Worm (Caenorhabditis elegans) whole organism, young adult: ENCODE measurements around the gene H20E11.1.
A peak's percentile ranks its signal among the peaks of the same experiment; 100 is the strongest.

Experiments
- C17E4.6 ChIP-seq: fragments of 200-800 bp; sonication (Bioruptor generic); IDR thresholded peaks from 2 replicates; pipeline ENCODE4 v1.3.6; 2022; ENCODE audit warnings: missing genetic modification reagents, missing genetic modification characterization, missing compliant biosample characterization
- D2030.7 ChIP-seq: fragments of 200-800 bp; sonication (Bioruptor generic); IDR thresholded peaks from 2 replicates; pipeline ENCODE4 v1.3.6; 2022; ENCODE audit warnings: missing genetic modification reagents, missing genetic modification characterization, missing compliant biosample characterization
- F22D6.2 ChIP-seq: sonication (generic microtip); optimal IDR thresholded peaks from 2 replicates; lab custom pipeline; 2016; ENCODE audit warnings: mild to moderate bottlenecking, missing genetic modification characterization, missing compliant biosample characterization
- F55B11.4 ChIP-seq: sonication (generic microtip); optimal IDR thresholded peaks from 2 replicates; lab custom pipeline; 2016; ENCODE audit warnings: missing compliant biosample characterization, missing genetic modification characterization, borderline replicate concordance; ENCODE audit not compliant: insufficient read depth
- Y53F4B.3 ChIP-seq: fragments of 200-800 bp; sonication (Bioruptor generic); IDR thresholded peaks from 2 replicates; pipeline ENCODE4 v1.3.6; 2022; ENCODE audit warnings: missing genetic modification reagents, missing genetic modification characterization, missing compliant biosample characterization
- ZK185.1 ChIP-seq: sonication (generic microtip); optimal IDR thresholded peaks from 2 replicates; lab custom pipeline; 2016; ENCODE audit warnings: mild to moderate bottlenecking, missing genetic modification characterization, missing compliant biosample characterization; ENCODE audit not compliant: poor library complexity, severe bottlenecking
- akir-1 ChIP-seq: fragments of 200-800 bp; sonication (Bioruptor generic); optimal IDR thresholded peaks from 2 replicates; lab custom pipeline; 2018; ENCODE audit warnings: mild to moderate bottlenecking, missing genetic modification characterization, moderate library complexity, missing compliant biosample characterization
- attf-6 ChIP-seq: fragments of 200-800 bp; sonication (Bioruptor generic); IDR thresholded peaks from 2 replicates; pipeline ENCODE4 v1.3.6; 2022; ENCODE audit warnings: missing genetic modification reagents, missing genetic modification characterization, missing compliant biosample characterization
- ccch-3 ChIP-seq: fragments of 200-800 bp; sonication (Bioruptor generic); optimal IDR thresholded peaks from 2 replicates; lab custom pipeline; 2018; ENCODE audit warnings: mild to moderate bottlenecking, missing genetic modification characterization, missing compliant biosample characterization
- dpff-1 ChIP-seq: sonication (generic microtip); optimal IDR thresholded peaks from 2 replicates; lab custom pipeline; 2017; ENCODE audit warnings: mild to moderate bottlenecking, missing genetic modification characterization, missing compliant biosample characterization
- ets-4 ChIP-seq: fragments of 200-800 bp; sonication (Bioruptor generic); optimal IDR thresholded peaks from 2 replicates; lab custom pipeline; 2018; ENCODE audit warnings: mild to moderate bottlenecking, missing genetic modification characterization, missing compliant biosample characterization
- him-1 ChIP-seq: sonication (generic microtip); optimal IDR thresholded peaks from 2 replicates; lab custom pipeline; 2016; ENCODE audit warnings: missing genotype, missing genetic modification reagents, missing genetic modification characterization, missing compliant biosample characterization
- hrde-1 ChIP-seq: sonication (generic microtip); optimal IDR thresholded peaks from 2 replicates; lab custom pipeline; 2016; ENCODE audit warnings: missing genetic modification characterization, mild to moderate bottlenecking, missing compliant biosample characterization, moderate library complexity, missing genotype, missing genetic modification reagents, borderline replicate concordance
- let-607 ChIP-seq, 2 experiments: fragments of 200-800 bp in 1 of 2; sonication (Bioruptor generic) in 1 of 2; sonication (generic microtip) in 1 of 2; optimal IDR thresholded peaks; 2 replicates each; lab custom pipeline; 2016 to 2018; ENCODE audit warnings: mild to moderate bottlenecking in 2 of 2, missing compliant biosample characterization in 2 of 2, missing genetic modification characterization in 2 of 2, moderate library complexity in 2 of 2, missing genotype in 1 of 2
- lin-40 ChIP-seq: sonication (generic microtip); optimal IDR thresholded peaks from 2 replicates; lab custom pipeline; 2016; ENCODE audit warnings: missing genetic modification characterization, mild to moderate bottlenecking, missing compliant biosample characterization, missing genotype, missing genetic modification reagents
- lsl-1 ChIP-seq: fragments of 200-800 bp; sonication (Bioruptor generic); optimal IDR thresholded peaks from 2 replicates; lab custom pipeline; 2018; ENCODE audit warnings: mild to moderate bottlenecking, missing genetic modification characterization, moderate library complexity, missing compliant biosample characterization
- madf-6 ChIP-seq: fragments of 200-800 bp; sonication (Bioruptor generic); IDR thresholded peaks from 2 replicates; pipeline ENCODE4 v1.3.6; 2022; ENCODE audit warnings: missing genetic modification reagents, missing genetic modification characterization, missing compliant biosample characterization
- mxl-1 ChIP-seq: sonication (generic microtip); optimal IDR thresholded peaks from 2 replicates; lab custom pipeline; 2016; ENCODE audit warnings: missing genetic modification characterization, missing compliant biosample characterization
- nfya-1 ChIP-seq: sonication (generic microtip); optimal IDR thresholded peaks from 2 replicates; lab custom pipeline; 2017; ENCODE audit warnings: antibody characterized with exemption, missing compliant biosample characterization, missing genetic modification characterization, borderline replicate concordance; ENCODE audit not compliant: insufficient read depth
- nhr-80 ChIP-seq: sonication (generic microtip); optimal IDR thresholded peaks from 2 replicates; lab custom pipeline; 2016; ENCODE audit warnings: missing genetic modification characterization, missing compliant biosample characterization
- rcor-1 ChIP-seq: fragments of 200-800 bp; sonication (Bioruptor generic); IDR thresholded peaks from 2 replicates; pipeline ENCODE4 v1.3.6; 2022; ENCODE audit warnings: missing genetic modification reagents, missing genetic modification characterization, missing compliant biosample characterization
- repo-1 ChIP-seq: sonication (generic microtip); optimal IDR thresholded peaks from 2 replicates; lab custom pipeline; 2017; ENCODE audit warnings: mild to moderate bottlenecking, missing genetic modification characterization, missing compliant biosample characterization
- sdz-38 ChIP-seq: sonication (generic microtip); optimal IDR thresholded peaks from 2 replicates; lab custom pipeline; 2016; ENCODE audit warnings: missing genotype, missing genetic modification characterization, missing compliant biosample characterization
- sea-2 ChIP-seq: fragments of 200-800 bp; sonication (Bioruptor generic); IDR thresholded peaks from 2 replicates; pipeline ENCODE4 v1.3.6; 2022; ENCODE audit warnings: missing genetic modification characterization, missing compliant biosample characterization
- snpc-1.1 ChIP-seq: sonication (generic microtip); optimal IDR thresholded peaks from 2 replicates; lab custom pipeline; 2017; ENCODE audit warnings: missing genetic modification characterization, mild to moderate bottlenecking, missing compliant biosample characterization, antibody characterized with exemption, moderate library complexity, missing genotype, missing genetic modification reagents; ENCODE audit not compliant: insufficient read depth
- snpc-3.4 ChIP-seq: sonication (generic microtip); optimal IDR thresholded peaks from 2 replicates; lab custom pipeline; 2017; ENCODE audit warnings: missing genetic modification characterization, mild to moderate bottlenecking, missing compliant biosample characterization, antibody characterized with exemption, moderate library complexity, missing genotype, missing genetic modification reagents
- unc-62 ChIP-seq: fragments of 150-350 bp; optimal IDR thresholded peaks from 2 replicates; lab custom pipeline; 2014; ENCODE audit warnings: missing biosample characterization, missing genetic modification reagents, missing genetic modification characterization
- zfh-2 ChIP-seq: fragments of 200-800 bp; sonication (Bioruptor generic); conservative IDR thresholded peaks from 2 replicates; pipeline ENCODE4 v1.3.6; 2022; ENCODE audit warnings: missing genetic modification reagents, missing genetic modification characterization, missing compliant biosample characterization
- ztf-18 ChIP-seq: sonication (generic microtip); optimal IDR thresholded peaks from 2 replicates; lab custom pipeline; 2016; ENCODE audit warnings: missing genotype, mild to moderate bottlenecking, missing genetic modification characterization, missing compliant biosample characterization
- ztf-25 ChIP-seq: fragments of 200-800 bp; sonication (Bioruptor generic); IDR thresholded peaks from 2 replicates; pipeline ENCODE4 v1.3.6; 2022; ENCODE audit warnings: missing genetic modification reagents, missing genetic modification characterization, missing compliant biosample characterization

H20E11.1 gene

DNA sequence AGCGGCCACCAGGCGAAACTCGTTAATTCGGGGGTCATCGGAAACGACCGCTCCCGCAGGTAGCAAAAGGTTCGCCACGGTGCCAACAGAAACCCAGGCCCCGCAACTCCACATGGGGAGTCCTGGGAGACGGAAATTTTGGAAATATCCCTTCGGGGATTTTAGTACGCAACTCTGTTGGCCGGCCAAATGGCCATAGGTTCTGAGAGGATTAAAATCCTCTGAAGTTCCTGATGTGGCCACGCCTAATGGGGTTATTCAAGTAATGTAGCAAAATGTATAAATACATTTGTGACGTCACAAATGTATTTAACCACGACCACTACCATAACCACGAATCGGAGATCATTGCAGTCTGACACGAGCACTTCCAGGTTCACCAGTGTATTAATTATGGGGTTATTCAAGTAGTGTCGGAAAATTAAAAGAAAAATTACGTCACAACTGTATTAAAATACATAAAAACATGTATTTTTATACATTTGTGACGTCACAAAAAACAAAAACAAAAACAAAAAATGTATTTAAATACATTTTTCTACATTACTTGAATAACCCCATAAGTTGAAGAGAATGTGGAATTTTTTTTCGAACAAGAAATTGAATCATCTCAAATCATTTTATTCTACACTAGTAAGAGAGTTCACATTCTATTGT lies 36.5 kb upstream of the H20E11.1 start (continued):
- TF ChIP-seq ztf-25 (GFP tag; lab: Robert Waterston, UW) (no peak), F22D6.2 (tag; lab: Kevin White, UChicago) (no peak), him-1 (tag; lab: Kevin White, UChicago) (no peak), akir-1 (no peak)

DNA sequence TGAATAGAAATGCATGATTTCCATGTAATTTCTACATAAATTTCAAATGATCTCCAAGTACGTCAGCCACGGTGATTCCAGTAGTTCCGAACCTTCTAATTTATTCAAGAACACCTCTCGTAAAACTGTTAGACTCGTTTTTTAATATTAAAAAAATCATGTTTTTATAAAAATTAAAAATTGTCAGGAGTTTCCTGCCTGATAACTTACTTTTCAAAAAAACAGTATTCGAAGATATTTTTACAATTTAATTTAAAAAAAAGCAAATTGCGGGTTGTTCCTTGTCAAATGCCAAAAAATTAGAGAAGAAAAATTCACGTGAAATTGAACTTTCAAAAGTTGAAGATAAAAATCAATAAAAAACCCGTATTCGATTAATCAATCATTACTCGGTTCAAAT lies 34.4 kb upstream of the H20E11.1 start, which contains the start of the genes C17H12.3 and C17H12.12:
Gene C17H12.3 (minus strand): TSS at position 101 of the 400 bp plus-strand sequence.
Gene C17H12.12 (plus strand): TSS at position 396 of the 400 bp plus-strand sequence.
- no peak for TF ChIP-seq madf-6 (GFP tag; lab: Robert Waterston, UW)
- no peak for TF ChIP-seq attf-6
- TF ChIP-seq mxl-1 (tag; lab: Kevin White, UChicago): no peak
- no peak for TF ChIP-seq ets-4
- TF ChIP-seq F22D6.2 (tag; lab: Kevin White, UChicago): no peak
- TF ChIP-seq snpc-1.1 (tag; lab: Kevin White, UChicago): no peak
- TF ChIP-seq dpff-1: no peak
- no peak for TF ChIP-seq ZK185.1 (tag; lab: Kevin White, UChicago)
- no peak for TF ChIP-seq lin-40
- no peak for TF ChIP-seq ztf-18 (tag; lab: Kevin White, UChicago)
- no peak for TF ChIP-seq rcor-1 (GFP tag; lab: Robert Waterston, UW)
- TF ChIP-seq, all 124 proteins: peak for 0

DNA sequence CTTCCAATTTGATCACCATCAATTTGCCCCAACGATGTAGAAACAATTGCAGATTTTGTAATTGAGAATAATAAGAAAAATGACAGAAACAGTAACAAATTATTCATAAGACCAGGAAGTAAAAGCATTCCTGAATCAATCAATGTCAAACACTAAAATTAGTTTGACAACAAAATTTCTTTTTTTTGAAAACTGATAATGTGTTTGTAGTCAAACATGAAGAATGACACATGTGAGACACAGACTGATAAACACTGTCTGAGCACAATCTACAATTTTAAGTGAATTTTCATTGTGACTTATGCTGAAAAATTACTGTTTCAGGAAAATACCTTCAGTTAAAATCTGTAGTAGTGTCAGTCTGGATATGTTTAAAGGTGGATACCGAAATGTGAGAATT lies 27.8 kb upstream of the H20E11.1 start, which contains the start of the genes cest-4 and C17H12.11:
Gene cest-4 (minus strand): TSS at position 206 of the 400 bp plus-strand sequence.
Gene C17H12.11 (plus strand): TSS at position 256 of the 400 bp plus-strand sequence.
- no peak for TF ChIP-seq attf-6
- TF ChIP-seq F55B11.4 (tag; lab: Kevin White, UChicago): no peak
- TF ChIP-seq nhr-80 (tag; lab: Kevin White, UChicago): peak; percentile 80
- TF ChIP-seq C17E4.6 (GFP tag; lab: Robert Waterston, UW): no peak
- no peak for TF ChIP-seq snpc-3.4 (tag; lab: Kevin White, UChicago)
- TF ChIP-seq unc-62 (GFP tag; lab: Kevin White, UChicago): peak; percentile 25
- TF ChIP-seq ccch-3: no peak

DNA sequence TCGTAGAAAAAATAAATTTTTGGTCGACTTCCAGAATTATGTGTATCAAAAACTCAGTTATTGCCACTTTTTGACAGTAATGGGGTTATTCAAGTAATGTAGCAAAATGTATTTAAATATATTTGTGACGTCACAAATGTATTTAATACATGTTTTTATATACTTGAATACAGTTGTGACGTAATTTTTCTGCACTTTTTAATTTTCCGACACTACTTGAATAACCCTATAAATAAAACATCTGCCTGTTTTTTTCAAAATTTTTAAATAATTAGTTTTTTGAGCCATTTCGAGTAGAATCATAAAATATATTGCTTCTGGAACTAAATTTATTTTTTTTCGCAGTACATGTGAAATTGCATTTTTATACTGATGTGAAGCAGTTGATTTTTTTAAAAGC lies 26.7 kb upstream of the H20E11.1 start:
- TF ChIP-seq D2030.7: no peak
- TF ChIP-seq madf-6 (GFP tag; lab: Robert Waterston, UW): no peak
- no peak for TF ChIP-seq ztf-18 (tag; lab: Kevin White, UChicago)
- TF ChIP-seq let-607 (tag; optimal IDR thresholded peaks at IDR 0.05; lab: Kevin White, UChicago): no peak
- no peak for TF ChIP-seq ets-4
- TF ChIP-seq sdz-38 (tag; lab: Kevin White, UChicago): no peak
- TF ChIP-seq lsl-1 (GFP tag; lab: Kevin White, UChicago): no peak
- no peak for TF ChIP-seq zfh-2 (GFP tag; lab: Robert Waterston, UW)
- TF ChIP-seq nfya-1 (tag; lab: Kevin White, UChicago): no peak
- TF ChIP-seq Y53F4B.3: no peak
- TF ChIP-seq sea-2: no peak
- no peak for TF ChIP-seq hrde-1 (tag; lab: Kevin White, UChicago)
- no peak for TF ChIP-seq repo-1 (tag; lab: Kevin White, UChicago)
